Fruit fly (Drosophila melanogaster): Measurements from ENCODE around the gene CG12362.
A peak's percentile ranks its signal among the peaks of the same experiment; 100 is the strongest.

dm6 chr3L:10443958-10444357 is 31.3 kb downstream of the CG12362 start:
- TF ChIP-seq fd96Ca (GFP tag; IDR thresholded peaks at IDR 0.05): no peak
- no peak for TF ChIP-seq Pif1A (GFP tag; optimal IDR thresholded peaks at IDR 0.05)
- TF ChIP-seq EcR (GFP tag; optimal IDR thresholded peaks at IDR 0.05): no peak
- TF ChIP-seq CG13204 (GFP tag; optimal IDR thresholded peaks at IDR 0.05): no peak
- TF ChIP-seq rn (GFP tag; IDR thresholded peaks at IDR 0.05): 0 out of 2 replicates have a peak, but pooled peaks have one; percentile 25
- TF ChIP-seq CG34367 (tag; optimal IDR thresholded peaks at IDR 0.05): peak; percentile 16

Data from whole organism, pupa.